Worm (Caenorhabditis elegans): ENCODE results near the gene T05A12.3.

T05A12.3 gene

ce11 chrIV:6887601-6888099 lies at the start of gene T05A12.3, which contains the start of gene T05A12.4:
T05A12.3 (minus strand) TSS chrIV:6887651.
T05A12.4 (plus strand) TSS chrIV:6887948.
- TF ChIP-seq cog-1 (tag; optimal IDR thresholded peaks at IDR 0.05): no peak
- no peak for TF ChIP-seq T22C8.4 (GFP tag; IDR thresholded peaks at IDR 0.05)
- TF ChIP-seq ref-1 (GFP tag; conservative IDR thresholded peaks at IDR 0.05): no peak
- TF ChIP-seq klf-2 (GFP tag; conservative IDR thresholded peaks at IDR 0.05): no peak

- TF ChIP-seq T22C8.4 (GFP tag; IDR thresholded peaks at IDR 0.05) (no peak), ztf-23 (GFP tag; IDR thresholded peaks at IDR 0.05) (no peak), ref-1 (GFP tag; conservative IDR thresholded peaks at IDR 0.05) (no peak), flt-1 (GFP tag; IDR thresholded peaks at IDR 0.05) (no peak), klf-2 (GFP tag; conservative IDR thresholded peaks at IDR 0.05) (no peak), tab-1 (GFP tag; IDR thresholded peaks at IDR 0.05) (no peak), med-1 (GFP tag; optimal IDR thresholded peaks at IDR 0.05; ENCODE audit: insufficient read depth) (no peak), cog-1 (tag; optimal IDR thresholded peaks at IDR 0.05) (no peak), ztf-29 (GFP tag; IDR thresholded peaks at IDR 0.05) (no peak)
These were observed 41.0 kb upstream of the T05A12.3 start, which contains the start of gene cest-6 for ce11 chrIV:6928417-6928816. cest-6 (minus strand) TSS chrIV:6928517.

- TF ChIP-seq T22C8.4 (GFP tag; IDR thresholded peaks at IDR 0.05): no peak
- TF ChIP-seq ztf-23 (GFP tag; IDR thresholded peaks at IDR 0.05): no peak
- no peak for TF ChIP-seq klf-2 (GFP tag; conservative IDR thresholded peaks at IDR 0.05)
- no peak for TF ChIP-seq flt-1 (GFP tag; IDR thresholded peaks at IDR 0.05)
- no peak for TF ChIP-seq ztf-29 (GFP tag; IDR thresholded peaks at IDR 0.05)
- no peak for TF ChIP-seq cog-1 (tag; optimal IDR thresholded peaks at IDR 0.05)
- TF ChIP-seq tab-1 (GFP tag; IDR thresholded peaks at IDR 0.05): no peak
- no peak for TF ChIP-seq med-1 (GFP tag; optimal IDR thresholded peaks at IDR 0.05; ENCODE audit: insufficient read depth)
These were observed 38.1 kb upstream of the T05A12.3 start for ce11 chrIV:6925520-6925919.

ce11 chrIV:6923070-6923469 lies 35.6 kb upstream of the T05A12.3 start, which contains the start of gene T22D1.1:
T22D1.1 (plus strand) TSS chrIV:6923370.
- no peak for TF ChIP-seq T22C8.4 (GFP tag; IDR thresholded peaks at IDR 0.05)
- TF ChIP-seq cog-1 (tag; optimal IDR thresholded peaks at IDR 0.05): no peak
- no peak for TF ChIP-seq tab-1 (GFP tag; IDR thresholded peaks at IDR 0.05)
- TF ChIP-seq ref-1 (GFP tag; conservative IDR thresholded peaks at IDR 0.05): no peak
- TF ChIP-seq ztf-23 (GFP tag; IDR thresholded peaks at IDR 0.05): no peak
- no peak for TF ChIP-seq med-1 (GFP tag; optimal IDR thresholded peaks at IDR 0.05; ENCODE audit: insufficient read depth)
- TF ChIP-seq ztf-29 (GFP tag; IDR thresholded peaks at IDR 0.05): no peak
- no peak for TF ChIP-seq flt-1 (GFP tag; IDR thresholded peaks at IDR 0.05)
- TF ChIP-seq klf-2 (GFP tag; conservative IDR thresholded peaks at IDR 0.05): no peak

ce11 chrIV:6920063-6920462 lies 32.6 kb upstream of the T05A12.3 start, which contains the start of gene T22D1.18:
T22D1.18 (minus strand) TSS chrIV:6920163.
- no peak for TF ChIP-seq ztf-23 (GFP tag; IDR thresholded peaks at IDR 0.05)
- no peak for TF ChIP-seq cog-1 (tag; optimal IDR thresholded peaks at IDR 0.05)
- no peak for TF ChIP-seq flt-1 (GFP tag; IDR thresholded peaks at IDR 0.05)
- no peak for TF ChIP-seq klf-2 (GFP tag; conservative IDR thresholded peaks at IDR 0.05)
- TF ChIP-seq ref-1 (GFP tag; conservative IDR thresholded peaks at IDR 0.05): no peak
- TF ChIP-seq ztf-29 (GFP tag; IDR thresholded peaks at IDR 0.05): no peak
- TF ChIP-seq tab-1 (GFP tag; IDR thresholded peaks at IDR 0.05): no peak
- TF ChIP-seq T22C8.4 (GFP tag; IDR thresholded peaks at IDR 0.05): no peak
- no peak for TF ChIP-seq med-1 (GFP tag; optimal IDR thresholded peaks at IDR 0.05; ENCODE audit: insufficient read depth)

- TF ChIP-seq cog-1 (tag; optimal IDR thresholded peaks at IDR 0.05) (peak; percentile 17), T22C8.4 (GFP tag; IDR thresholded peaks at IDR 0.05) (no peak), ztf-23 (GFP tag; IDR thresholded peaks at IDR 0.05) (0 out of 2 replicates have a peak, but pooled peaks have one; percentile 18)
These were observed 31.9 kb upstream of the T05A12.3 start, which contains the start of gene ruvb-2 for ce11 chrIV:6919318-6919717. ruvb-2 (minus strand) TSS chrIV:6919406.

- TF ChIP-seq tab-1 (GFP tag; IDR thresholded peaks at IDR 0.05): no peak
- no peak for TF ChIP-seq ztf-29 (GFP tag; IDR thresholded peaks at IDR 0.05)
- TF ChIP-seq flt-1 (GFP tag; IDR thresholded peaks at IDR 0.05): no peak
- TF ChIP-seq ztf-23 (GFP tag; IDR thresholded peaks at IDR 0.05): no peak
- no peak for TF ChIP-seq med-1 (GFP tag; optimal IDR thresholded peaks at IDR 0.05; ENCODE audit: insufficient read depth)
- no peak for TF ChIP-seq ref-1 (GFP tag; conservative IDR thresholded peaks at IDR 0.05)
- TF ChIP-seq cog-1 (tag; optimal IDR thresholded peaks at IDR 0.05): no peak
- TF ChIP-seq T22C8.4 (GFP tag; IDR thresholded peaks at IDR 0.05): no peak
- TF ChIP-seq klf-2 (GFP tag; conservative IDR thresholded peaks at IDR 0.05): no peak
These were observed 29.4 kb upstream of the T05A12.3 start for ce11 chrIV:6916831-6917230.

- TF ChIP-seq ref-1 (GFP tag; conservative IDR thresholded peaks at IDR 0.05): no peak
- TF ChIP-seq ztf-23 (GFP tag; IDR thresholded peaks at IDR 0.05): no peak
- no peak for TF ChIP-seq klf-2 (GFP tag; conservative IDR thresholded peaks at IDR 0.05)
- no peak for TF ChIP-seq tab-1 (GFP tag; IDR thresholded peaks at IDR 0.05)
- TF ChIP-seq T22C8.4 (GFP tag; IDR thresholded peaks at IDR 0.05): no peak
- no peak for TF ChIP-seq flt-1 (GFP tag; IDR thresholded peaks at IDR 0.05)
- TF ChIP-seq ztf-29 (GFP tag; IDR thresholded peaks at IDR 0.05): no peak
- no peak for TF ChIP-seq cog-1 (tag; optimal IDR thresholded peaks at IDR 0.05)
- no peak for TF ChIP-seq med-1 (GFP tag; optimal IDR thresholded peaks at IDR 0.05; ENCODE audit: insufficient read depth)
These were observed 25.6 kb upstream of the T05A12.3 start, which contains the start of gene T22D1.3 for ce11 chrIV:6912851-6913588. T22D1.3 (plus strand) TSS chrIV:6913538.

ce11 chrIV:6909863-6910733 lies 22.6 kb upstream of the T05A12.3 start, which contains the start of the genes rpn-1 and ribo-1:
rpn-1 (minus strand) TSS chrIV:6909913.
ribo-1 (plus strand) TSS chrIV:6910683.
- TF ChIP-seq ztf-23 (GFP tag; IDR thresholded peaks at IDR 0.05) (no peak), klf-2 (GFP tag; conservative IDR thresholded peaks at IDR 0.05) (no peak), ref-1 (GFP tag; conservative IDR thresholded peaks at IDR 0.05) (no peak), flt-1 (GFP tag; IDR thresholded peaks at IDR 0.05) (no peak), tab-1 (GFP tag; IDR thresholded peaks at IDR 0.05) (no peak), ztf-29 (GFP tag; IDR thresholded peaks at IDR 0.05) (no peak), cog-1 (tag; optimal IDR thresholded peaks at IDR 0.05) (no peak), T22C8.4 (GFP tag; IDR thresholded peaks at IDR 0.05) (no peak), med-1 (GFP tag; optimal IDR thresholded peaks at IDR 0.05; ENCODE audit: insufficient read depth) (no peak)

All from whole organism, midembryonic.